Fruit fly (Drosophila melanogaster): Measurements from ENCODE around the gene CG13998.
A peak's percentile ranks its signal among the peaks of the same experiment; 100 is the strongest.

Gene CG13998

DNA sequence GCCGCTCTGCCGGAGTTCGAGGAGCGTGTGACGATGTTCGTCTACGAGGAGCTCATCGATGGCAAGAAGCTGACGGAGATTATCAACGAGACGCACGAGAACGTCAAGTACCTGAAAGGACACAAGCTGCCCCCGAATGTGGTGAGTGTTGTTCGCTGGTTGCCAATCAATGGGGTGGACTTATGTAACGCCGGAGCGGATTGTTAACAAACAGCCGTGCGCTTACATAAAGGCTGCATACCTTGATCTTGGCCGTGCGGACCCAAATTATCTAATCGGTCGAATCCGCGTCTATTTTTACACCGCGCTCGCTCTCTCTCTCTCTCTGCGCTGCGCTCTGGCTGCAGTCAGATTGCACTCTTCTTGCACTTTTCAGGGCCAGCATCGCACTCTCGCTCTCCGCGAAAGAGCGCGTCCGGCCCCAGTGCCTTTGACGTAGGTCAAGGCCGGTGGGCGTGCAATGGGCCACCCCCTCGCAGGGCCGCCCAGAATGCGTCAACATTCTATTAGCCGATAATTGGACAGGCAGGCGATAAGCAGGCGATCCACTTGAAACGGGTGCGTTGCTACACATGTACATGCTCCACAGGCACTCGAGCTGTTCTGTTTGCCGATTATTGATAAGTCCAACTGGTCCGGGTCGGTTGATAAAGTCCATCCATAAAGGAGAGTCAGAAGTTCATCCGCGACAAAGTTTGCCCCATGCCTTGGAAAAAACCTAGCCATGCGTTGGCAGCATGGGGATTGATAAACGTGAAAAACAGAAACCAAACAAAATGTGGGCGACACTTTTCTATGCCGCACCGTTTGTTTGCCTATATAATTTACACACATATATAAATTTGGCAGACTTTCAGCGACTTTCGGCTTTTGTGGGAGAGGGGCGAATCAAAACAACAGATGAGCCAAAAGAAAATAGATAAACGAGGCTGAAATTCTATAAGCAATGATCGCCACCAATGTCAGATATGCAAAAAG lies 12.0 kb downstream of the CG13998 start (continued):
- TF ChIP-seq grn (GFP tag; optimal IDR thresholded peaks at IDR 0.05), result peak; percentile 97
- TF ChIP-seq otp (GFP tag; IDR thresholded peaks at IDR 0.05), result 0 out of 3 replicates have a peak, but pooled peaks have one; percentile 18
- no peak for TF ChIP-seq Fer3 (tag; optimal IDR thresholded peaks at IDR 0.05)
- no peak for TF ChIP-seq Side (GFP tag; optimal IDR thresholded peaks at IDR 0.05)
- TF ChIP-seq Hr78 (GFP tag; optimal IDR thresholded peaks at IDR 0.05), result peak in 1 of 2 experiments; percentile 99
- TF ChIP-seq E2f2 (GFP tag; IDR thresholded peaks at IDR 0.05), result peak; percentile 38; the same call in 1 of the 2 replicates
- no peak for TF ChIP-seq H15 (GFP tag; IDR thresholded peaks at IDR 0.05)
- peak; percentile 96 for TF ChIP-seq ftz-f1 (GFP tag; optimal IDR thresholded peaks at IDR 0.05)
- no peak for TF ChIP-seq Dfd (GFP tag; optimal IDR thresholded peaks at IDR 0.05)
- TF ChIP-seq btn (GFP tag; optimal IDR thresholded peaks at IDR 0.05), result no peak
- no peak for TF ChIP-seq gem (tag; optimal IDR thresholded peaks at IDR 0.05)
- TF ChIP-seq CG3847 (GFP tag; IDR thresholded peaks at IDR 0.05), result no peak
- no peak for TF ChIP-seq CG12942 (GFP tag; optimal IDR thresholded peaks at IDR 0.05)
- TF ChIP-seq sr (GFP tag; IDR thresholded peaks at IDR 0.05), result 0 out of 3 replicates have a peak, but pooled peaks have one; percentile 10
- 0 out of 2 replicates have a peak, but pooled peaks have one; percentile 6 for TF ChIP-seq lmd (GFP tag; IDR thresholded peaks at IDR 0.05)
- TF ChIP-seq Rfx (GFP tag; IDR thresholded peaks at IDR 0.05), result peak; percentile 21; the same call in 1 of the 2 replicates
- no peak for TF ChIP-seq ab (GFP tag; optimal IDR thresholded peaks at IDR 0.05)
- TF ChIP-seq Med (GFP tag), result peak; percentile 82
- peak; percentile 21 for TF ChIP-seq fd64A (GFP tag; optimal IDR thresholded peaks at IDR 0.05)
- peak; percentile 42; the same call in 1 of the 3 replicates for TF ChIP-seq so (GFP tag; IDR thresholded peaks at IDR 0.05)
- TF ChIP-seq Opbp (GFP tag; IDR thresholded peaks at IDR 0.05; ENCODE audit: partially characterized antibody), result peak; percentile 31; the same call in 1 of the 3 replicates
- TF ChIP-seq D19B (GFP tag; optimal IDR thresholded peaks at IDR 0.05), result no peak
- TF ChIP-seq row (GFP tag; IDR thresholded peaks at IDR 0.05), result no peak
- TF ChIP-seq CG1832 (GFP tag; optimal IDR thresholded peaks at IDR 0.05), result peak; percentile 47
- TF ChIP-seq NK7.1 (GFP tag; optimal IDR thresholded peaks at IDR 0.05), result no peak
- no peak for TF ChIP-seq CG8388 (GFP tag; optimal IDR thresholded peaks at IDR 0.05)
- no peak for TF ChIP-seq croc (GFP tag; conservative IDR thresholded peaks at IDR 0.05)
- TF ChIP-seq twi (tag; optimal IDR thresholded peaks at IDR 0.05), result peak; percentile 55
- TF ChIP-seq ac (GFP tag; optimal IDR thresholded peaks at IDR 0.05), result no peak
- no peak for TF ChIP-seq CG6254 (GFP tag; optimal IDR thresholded peaks at IDR 0.05)
- peak; percentile 33 for TF ChIP-seq CG17912 (GFP tag; optimal IDR thresholded peaks at IDR 0.05)
- no peak for TF ChIP-seq amos (GFP tag; IDR thresholded peaks at IDR 0.05; ENCODE audit: partially characterized antibody)
- no peak for TF ChIP-seq Lhr (GFP tag; optimal IDR thresholded peaks at IDR 0.05)
- TF ChIP-seq Dll (GFP tag; IDR thresholded peaks at IDR 0.05; ENCODE audit: partially characterized antibody), result peak; percentile 50; the same call in 2 of the 4 replicates
- TF ChIP-seq CG9876 (GFP tag; optimal IDR thresholded peaks at IDR 0.05), result no peak
- no peak for TF ChIP-seq CG8281 (tag; optimal IDR thresholded peaks at IDR 0.05)
- no peak for TF ChIP-seq CkIIα-i1 (GFP tag; IDR thresholded peaks at IDR 0.05)
- TF ChIP-seq CG12744 (GFP tag; optimal IDR thresholded peaks at IDR 0.05), result no peak
- no peak for TF ChIP-seq CG10366 (GFP tag; IDR thresholded peaks at IDR 0.05)

Measured in whole organism, embryonic.